Worm (Caenorhabditis elegans): Measurements from ENCODE around the gene E02A10.3.

The E02A10.3 gene

DNA sequence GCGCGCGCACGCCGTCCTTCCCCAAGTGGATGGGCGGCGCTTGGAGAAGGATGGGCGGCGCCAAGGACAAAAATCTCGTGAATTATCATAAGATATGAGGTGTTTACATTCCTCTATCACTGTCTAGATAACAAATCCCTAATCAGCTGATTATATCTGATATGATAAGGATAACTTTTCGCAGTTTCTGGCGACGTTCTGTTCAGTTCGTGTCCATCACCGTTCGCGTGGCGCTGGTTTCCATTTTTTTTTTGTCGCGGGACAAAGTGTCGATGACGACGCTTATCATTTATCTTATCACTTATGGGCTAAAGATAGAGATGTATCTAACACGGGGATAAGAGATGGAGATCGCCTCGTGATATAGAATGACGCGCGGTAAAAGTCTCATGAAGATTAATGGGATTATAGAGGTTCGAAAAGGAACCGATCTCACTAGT lies 26.1 kb upstream of the E02A10.3 start (continued):
- TF ChIP-seq nhr-71 (tag; optimal IDR thresholded peaks at IDR 0.05), result peak; percentile 64
- TF ChIP-seq unc-30 (tag; optimal IDR thresholded peaks at IDR 0.05), result no peak
- TF ChIP-seq nhr-76 (tag; optimal IDR thresholded peaks at IDR 0.05), result no peak

DNA sequence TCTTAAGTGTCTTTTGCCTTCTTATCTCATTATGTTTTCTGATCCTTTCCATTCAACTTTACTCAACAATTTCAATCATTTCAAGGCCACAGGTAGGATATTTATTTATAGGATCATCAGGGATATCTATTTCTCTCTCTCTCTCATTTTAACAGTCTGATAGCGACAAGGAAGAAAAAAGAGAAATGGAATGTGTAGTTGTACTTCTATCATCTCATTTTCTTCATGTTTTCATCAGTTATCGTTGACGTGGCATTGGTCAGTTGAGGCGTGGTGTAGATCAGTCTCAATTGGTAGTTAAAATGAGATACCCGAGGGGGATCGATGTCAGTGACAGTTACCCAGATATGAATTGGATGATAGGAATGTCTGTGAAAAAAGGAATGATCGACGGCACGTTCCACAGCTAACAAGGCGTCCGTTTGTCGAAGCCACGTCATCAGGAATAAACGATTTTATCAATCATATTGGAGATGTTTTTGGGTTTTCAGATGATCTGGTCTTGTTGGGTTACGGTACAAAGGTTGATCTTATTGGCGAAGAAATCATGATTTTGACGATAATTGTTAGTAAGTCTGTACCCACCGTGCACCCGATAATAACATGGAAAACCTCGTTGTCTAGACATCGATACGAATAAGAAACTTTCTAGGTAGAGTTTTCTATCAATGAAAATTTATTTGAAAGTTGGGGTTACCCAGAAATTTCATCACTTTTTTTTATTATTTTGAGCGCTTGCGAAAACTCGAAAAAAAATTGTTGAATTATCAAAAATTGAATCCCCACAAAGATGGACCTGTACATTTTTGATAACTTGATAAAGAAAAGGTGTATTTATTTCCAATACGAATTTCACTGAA lies 25.0 kb upstream of the E02A10.3 start:
- TF ChIP-seq ztf-4 (tag; optimal IDR thresholded peaks at IDR 0.05), result peak; percentile 28
- TF ChIP-seq mab-9 (GFP tag; IDR thresholded peaks at IDR 0.05), result no peak
- TF ChIP-seq lin-14 (GFP tag; optimal IDR thresholded peaks at IDR 0.05), result peak; percentile 84
- peak; percentile 64 for TF ChIP-seq unc-130 (tag; optimal IDR thresholded peaks at IDR 0.05)
- TF ChIP-seq elt-3 (tag; optimal IDR thresholded peaks at IDR 0.05), result peak; percentile 22 to 98 (median 84)
- TF ChIP-seq vab-15 (tag; optimal IDR thresholded peaks at IDR 0.05), result peak; percentile 16
- TF ChIP-seq nhr-28 (tag; optimal IDR thresholded peaks at IDR 0.05), result no peak
- TF ChIP-seq nhr-85 (tag), result peak; percentile 98
- TF ChIP-seq mep-1 (tag; optimal IDR thresholded peaks at IDR 0.05), result peak; percentile 20
- TF ChIP-seq nhr-71 (tag; optimal IDR thresholded peaks at IDR 0.05), result peak; percentile 74
- TF ChIP-seq xbp-1 (tag; optimal IDR thresholded peaks at IDR 0.05), result no peak
- no peak for TF ChIP-seq pag-3 (tag; optimal IDR thresholded peaks at IDR 0.05; ENCODE audit: borderline replicate concordance, insufficient read depth)
- TF ChIP-seq ama-1 (optimal IDR thresholded peaks at IDR 0.05), result peak; percentile 6
- TF ChIP-seq nhr-19 (GFP tag; conservative IDR thresholded peaks at IDR 0.05), result peak; percentile 54
- TF ChIP-seq swsn-7 (tag; optimal IDR thresholded peaks at IDR 0.05), result no peak
- TF ChIP-seq egl-13 (tag; optimal IDR thresholded peaks at IDR 0.05), result no peak
- TF ChIP-seq lir-3 (tag; optimal IDR thresholded peaks at IDR 0.05; ENCODE audit: poor library complexity), result no peak
- TF ChIP-seq Y116A8C.19 (tag; optimal IDR thresholded peaks at IDR 0.05; ENCODE audit: borderline replicate concordance), result no peak
- peak; percentile 51; the same call in 1 of the 2 replicates for TF ChIP-seq grh-1 (GFP tag; IDR thresholded peaks at IDR 0.05)
- TF ChIP-seq nhr-90 (tag; optimal IDR thresholded peaks at IDR 0.05; ENCODE audit: poor library complexity), result peak; percentile 73
- TF ChIP-seq lsy-2 (tag; optimal IDR thresholded peaks at IDR 0.05), result peak; percentile 7 to 56
- TF ChIP-seq lin-15B (tag; optimal IDR thresholded peaks at IDR 0.05), result no peak
- TF ChIP-seq ceh-82 (tag; optimal IDR thresholded peaks at IDR 0.05), result no peak
- TF ChIP-seq snu-23 (GFP tag; optimal IDR thresholded peaks at IDR 0.05), result peak; percentile 64
- TF ChIP-seq fkh-8 (tag; optimal IDR thresholded peaks at IDR 0.05), result no peak
- TF ChIP-seq nhr-47 (tag; optimal IDR thresholded peaks at IDR 0.05), result peak; percentile 38
- TF ChIP-seq nhr-84 (tag; optimal IDR thresholded peaks at IDR 0.05), result no peak
- no peak for TF ChIP-seq skn-1 (tag; optimal IDR thresholded peaks at IDR 0.05)
- peak; percentile 79 for TF ChIP-seq nhr-20 (tag; optimal IDR thresholded peaks at IDR 0.05)
- no peak for TF ChIP-seq snpc-4 (tag; optimal IDR thresholded peaks at IDR 0.05)
- TF ChIP-seq hlh-4 (tag; optimal IDR thresholded peaks at IDR 0.05), result no peak
- peak in 1 of 2 experiments; percentile 34 for TF ChIP-seq mdl-1 (tag; optimal IDR thresholded peaks at IDR 0.05)
- TF ChIP-seq ceh-8 (GFP tag; optimal IDR thresholded peaks at IDR 0.05), result no peak
- peak; percentile 85 for TF ChIP-seq blmp-1 (tag; optimal IDR thresholded peaks at IDR 0.05)
- TF ChIP-seq efl-1 (optimal IDR thresholded peaks at IDR 0.05), result peak in 1 of 2 experiments; percentile 1
- peak in 1 of 2 experiments; percentile 59 for TF ChIP-seq efl-1 (GFP tag; optimal IDR thresholded peaks at IDR 0.05 in 1 of 2)
- peak in 1 of 2 experiments; percentile 24 for TF ChIP-seq lin-35 (GFP tag; optimal IDR thresholded peaks at IDR 0.05)
- TF ChIP-seq C16A3.4 (tag; optimal IDR thresholded peaks at IDR 0.05), result peak; percentile 63
- no peak for TF ChIP-seq fkh-10 (GFP tag; optimal IDR thresholded peaks at IDR 0.05)
- no peak for TF ChIP-seq ceh-88 (GFP tag; IDR thresholded peaks at IDR 0.05)
- TF ChIP-seq tbx-2 (tag; optimal IDR thresholded peaks at IDR 0.05), result peak; percentile 72
